Worm (Caenorhabditis elegans) whole organism, L4 larva: ENCODE data around the gene cest-4.

Experiments
- D1046.2 ChIP-seq: fragments of 200-800 bp; sonication (Bioruptor generic); IDR thresholded peaks from 2 replicates; pipeline ENCODE4 v1.3.6; 2022; ENCODE audit warnings: missing genetic modification characterization, missing compliant biosample characterization
- F26F4.8 ChIP-seq: fragments of 200-800 bp; sonication (Bioruptor generic); conservative IDR thresholded peaks from 2 replicates; pipeline ENCODE4 v1.3.6; 2022; ENCODE audit warnings: missing genetic modification characterization, missing compliant biosample characterization
- F44E2.7 ChIP-seq: fragments of 200-800 bp; sonication (Bioruptor generic); IDR thresholded peaks from 2 replicates; pipeline ENCODE4 v2.1.2; 2022; ENCODE audit warnings: missing genetic modification characterization, missing compliant biosample characterization
- R02D3.7 ChIP-seq: fragments of 150-350 bp; sonication (generic microtip); optimal IDR thresholded peaks from 3 replicates; lab custom pipeline; 2014; ENCODE audit warnings: missing biosample characterization, missing genetic modification characterization
- T20F7.1 ChIP-seq: fragments of 200-800 bp; sonication (Bioruptor generic); optimal IDR thresholded peaks from 2 replicates; lab custom pipeline; 2018; ENCODE audit warnings: mild to moderate bottlenecking, missing genetic modification characterization, missing compliant biosample characterization
- T26A8.4 ChIP-seq: fragments of 200-800 bp; sonication (Bioruptor generic); IDR thresholded peaks from 2 replicates; pipeline ENCODE4 v1.3.6; 2022; ENCODE audit warnings: missing genetic modification characterization, missing compliant biosample characterization
- Y105C5A.15 ChIP-seq: fragments of 200-800 bp; sonication (Bioruptor generic); IDR thresholded peaks from 2 replicates; pipeline ENCODE4 v1.3.6; 2022; ENCODE audit warnings: missing genetic modification characterization, missing compliant biosample characterization
- Y5F2A.4 ChIP-seq: fragments of 200-800 bp; sonication (Bioruptor generic); optimal IDR thresholded peaks from 2 replicates; lab custom pipeline; 2018; ENCODE audit warnings: mild to moderate bottlenecking, missing genetic modification characterization, missing compliant biosample characterization
- Y75B8A.6 ChIP-seq: fragments of 200-800 bp; sonication (Bioruptor generic); IDR thresholded peaks from 2 replicates; pipeline ENCODE4 v1.3.6; 2022; ENCODE audit warnings: missing genetic modification reagents, missing genetic modification characterization, missing compliant biosample characterization
- ZK546.5 ChIP-seq, 2 experiments: sonication (generic microtip); optimal IDR thresholded peaks; 2 replicates each; lab custom pipeline; 2017; ENCODE audit warnings: missing biosample characterization in 2 of 2, missing genetic modification characterization in 2 of 2
- ama-1 ChIP-seq: fragments of 150-350 bp; optimal IDR thresholded peaks from 2 replicates; lab custom pipeline; 2014; ENCODE audit warnings: inconsistent platforms, mixed read lengths
- arid-1 ChIP-seq: fragments of 200-800 bp; sonication (Bioruptor generic); conservative IDR thresholded peaks from 2 replicates; pipeline ENCODE4 v1.3.6; 2022; ENCODE audit warnings: missing genetic modification reagents, missing genetic modification characterization, missing compliant biosample characterization
- ceh-20 ChIP-seq: fragments of 200-800 bp; sonication (Bioruptor generic); IDR thresholded peaks from 2 replicates; pipeline ENCODE4 v1.3.6; 2022; ENCODE audit warnings: missing genetic modification reagents, missing genetic modification characterization, missing compliant biosample characterization
- ceh-32 ChIP-seq: sonication (generic microtip); optimal IDR thresholded peaks from 2 replicates; lab custom pipeline; 2016; ENCODE audit warnings: mild to moderate bottlenecking, missing genetic modification characterization, missing compliant biosample characterization; ENCODE audit not compliant: poor library complexity
- ceh-44 ChIP-seq: fragments of 200-800 bp; sonication (Bioruptor generic); IDR thresholded peaks from 2 replicates; pipeline ENCODE4 v1.3.6; 2022; ENCODE audit warnings: missing genetic modification reagents, missing genetic modification characterization, missing compliant biosample characterization
- ceh-62 ChIP-seq: sonication (generic microtip); optimal IDR thresholded peaks from 2 replicates; lab custom pipeline; 2017; ENCODE audit warnings: missing biosample characterization, missing genetic modification characterization
- ceh-82 ChIP-seq: sonication (generic microtip); optimal IDR thresholded peaks from 2 replicates; lab custom pipeline; 2017; ENCODE audit warnings: missing biosample characterization, missing genetic modification characterization
- daf-16 ChIP-seq, 3 experiments: sonication (generic microtip); optimal IDR thresholded peaks; 2 replicates each; lab custom pipeline; 2016 to 2017; ENCODE audit warnings: missing genetic modification characterization in 3 of 3, missing genetic modification reagents in 3 of 3, mild to moderate bottlenecking in 2 of 3, missing compliant biosample characterization in 2 of 3, missing biosample characterization in 1 of 3, moderate library complexity in 1 of 3
- daf-19 ChIP-seq: fragments of 200-800 bp; sonication (Bioruptor generic); conservative IDR thresholded peaks from 2 replicates; pipeline ENCODE4 v1.3.6; 2022; ENCODE audit warnings: missing genetic modification characterization, missing compliant biosample characterization
- daf-8 ChIP-seq: fragments of 200-800 bp; sonication (Bioruptor generic); IDR thresholded peaks from 2 replicates; pipeline ENCODE4 v1.3.6; 2022; ENCODE audit warnings: missing genetic modification characterization, missing compliant biosample characterization
- dpl-1 ChIP-seq: fragments of 150-350 bp; optimal IDR thresholded peaks from 2 replicates; lab custom pipeline; 2014; ENCODE audit warnings: missing biosample characterization, missing genetic modification reagents, missing genetic modification characterization
- egl-43 ChIP-seq: fragments of 200-800 bp; sonication (Bioruptor generic); IDR thresholded peaks from 2 replicates; pipeline ENCODE4 v1.3.6; 2022; ENCODE audit warnings: missing genetic modification reagents, missing genetic modification characterization, missing compliant biosample characterization
- hlh-11 ChIP-seq: fragments of 200-800 bp; sonication (Bioruptor generic); optimal IDR thresholded peaks from 2 replicates; lab custom pipeline; 2018; ENCODE audit warnings: mild to moderate bottlenecking, missing genetic modification characterization, missing compliant biosample characterization
- jun-1 ChIP-seq: fragments of 150-350 bp; optimal IDR thresholded peaks from 2 replicates; lab custom pipeline; 2014; ENCODE audit warnings: missing biosample characterization, missing genetic modification reagents, missing genetic modification characterization
- lin-13 ChIP-seq: fragments of 150-350 bp; optimal IDR thresholded peaks from 2 replicates; lab custom pipeline; 2014; ENCODE audit warnings: missing biosample characterization, missing genetic modification reagents, missing genetic modification characterization
- lsy-2 ChIP-seq, 2 experiments: fragments of 150-350 bp in 1 of 2; sonication (generic microtip) in 1 of 2; optimal IDR thresholded peaks; 2 replicates each; lab custom pipeline; 2014 to 2017; ENCODE audit warnings: missing biosample characterization in 2 of 2, missing genetic modification characterization in 2 of 2
- madf-9 ChIP-seq: fragments of 200-800 bp; sonication (Bioruptor generic); conservative IDR thresholded peaks from 2 replicates; pipeline ENCODE4 v1.3.6; 2022; ENCODE audit warnings: missing genetic modification reagents, missing genetic modification characterization, missing compliant biosample characterization
- mdl-1 ChIP-seq, 2 experiments: fragments of 150-350 bp in 1 of 2; sonication (generic microtip) in 1 of 2; optimal IDR thresholded peaks; 2 replicates each; lab custom pipeline; 2014 to 2017; ENCODE audit warnings: missing biosample characterization in 2 of 2, missing genetic modification characterization in 2 of 2
- mes-2 ChIP-seq: sonication (generic microtip); optimal IDR thresholded peaks from 2 replicates; lab custom pipeline; 2016; ENCODE audit warnings: missing genotype, mild to moderate bottlenecking, missing genetic modification characterization, missing compliant biosample characterization; ENCODE audit not compliant: poor library complexity, severe bottlenecking
- mxl-2 ChIP-seq: fragments of 200-800 bp; sonication (Bioruptor generic); conservative IDR thresholded peaks from 2 replicates; pipeline ENCODE4 v1.3.6; 2022; ENCODE audit warnings: missing genetic modification reagents, missing genetic modification characterization, missing compliant biosample characterization
- mxl-3 ChIP-seq: fragments of 200-800 bp; sonication (Bioruptor generic); optimal IDR thresholded peaks from 2 replicates; lab custom pipeline; 2018; ENCODE audit warnings: mild to moderate bottlenecking, missing genetic modification characterization, missing compliant biosample characterization
- nhr-10 ChIP-seq: fragments of 150-350 bp; optimal IDR thresholded peaks from 2 replicates; lab custom pipeline; 2014; ENCODE audit warnings: missing biosample characterization, missing genetic modification characterization
- nhr-25 ChIP-seq: sonication (generic microtip); optimal IDR thresholded peaks from 2 replicates; lab custom pipeline; 2017; ENCODE audit warnings: missing genetic modification characterization, mild to moderate bottlenecking, missing compliant biosample characterization, antibody characterized with exemption, moderate library complexity, borderline replicate concordance; ENCODE audit not compliant: insufficient read depth
- nhr-42 ChIP-seq: fragments of 200-800 bp; sonication (Bioruptor generic); IDR thresholded peaks from 2 replicates; pipeline ENCODE4 v1.3.6; 2022; ENCODE audit warnings: missing genetic modification characterization, missing compliant biosample characterization
- nhr-48 ChIP-seq: sonication (generic microtip); optimal IDR thresholded peaks from 2 replicates; lab custom pipeline; 2016; ENCODE audit warnings: mild to moderate bottlenecking, missing genetic modification characterization, missing compliant biosample characterization
- pha-4 ChIP-seq, 2 experiments: fragments of 150-350 bp in 1 of 2; fragments of 200-800 bp in 1 of 2; sonication (Bioruptor generic) in 1 of 2; IDR thresholded peaks in 1 of 2; optimal IDR thresholded peaks in 1 of 2; 2 replicates each; pipeline versions ENCODE4 v1.3.6 to Lab custom; 2014 to 2022; ENCODE audit warnings: missing genetic modification characterization in 2 of 2, missing genetic modification reagents in 2 of 2, missing biosample characterization in 1 of 2, missing compliant biosample characterization in 1 of 2
- php-3 ChIP-seq: fragments of 200-800 bp; sonication (Bioruptor generic); IDR thresholded peaks from 2 replicates; pipeline ENCODE4 v1.3.6; 2022; ENCODE audit warnings: missing genetic modification reagents, missing genetic modification characterization, missing compliant biosample characterization
- rbr-2 ChIP-seq: sonication (generic microtip); optimal IDR thresholded peaks from 2 replicates; lab custom pipeline; 2016; ENCODE audit warnings: missing genotype, missing genetic modification characterization, missing compliant biosample characterization
- sdz-12 ChIP-seq: fragments of 200-800 bp; sonication (Bioruptor generic); optimal IDR thresholded peaks from 2 replicates; lab custom pipeline; 2018; ENCODE audit warnings: mild to moderate bottlenecking, missing genetic modification characterization, missing compliant biosample characterization
- snpc-1.2 ChIP-seq: fragments of 200-800 bp; sonication (Bioruptor generic); IDR thresholded peaks from 2 replicates; pipeline ENCODE4 v1.3.6; 2022; ENCODE audit warnings: missing genetic modification reagents, missing genetic modification characterization, missing compliant biosample characterization
- spr-3 ChIP-seq: fragments of 200-800 bp; sonication (Bioruptor generic); optimal IDR thresholded peaks from 2 replicates; lab custom pipeline; 2018; ENCODE audit warnings: mild to moderate bottlenecking, missing genetic modification characterization, missing compliant biosample characterization
- unc-62 ChIP-seq, 3 experiments: fragments of 150-350 bp in 1 of 3; sonication (generic microtip); optimal IDR thresholded peaks in 2 of 3; peaks in 1 of 3; 1 replicate in 1 of 3; 2 replicates in 2 of 3; lab custom pipeline; 2014 to 2017; ENCODE audit warnings: missing biosample characterization in 3 of 3, missing genetic modification characterization in 3 of 3, missing genetic modification reagents in 3 of 3, missing genotype in 1 of 3
- vab-7 ChIP-seq: fragments of 200-800 bp; sonication (Bioruptor generic); IDR thresholded peaks from 2 replicates; pipeline ENCODE4 v1.3.6; 2022; ENCODE audit warnings: missing genetic modification reagents, missing genetic modification characterization, missing compliant biosample characterization
- zag-1 ChIP-seq: fragments of 150-350 bp; optimal IDR thresholded peaks from 2 replicates; lab custom pipeline; 2014; ENCODE audit warnings: missing biosample characterization, missing genetic modification characterization
- zip-11 ChIP-seq: fragments of 200-800 bp; sonication (Bioruptor generic); IDR thresholded peaks from 2 replicates; pipeline ENCODE4 v1.3.6; 2022; ENCODE audit warnings: missing genetic modification characterization, missing compliant biosample characterization
- zip-2 ChIP-seq: fragments of 150-350 bp; optimal IDR thresholded peaks from 2 replicates; lab custom pipeline; 2014; ENCODE audit warnings: missing biosample characterization, missing genetic modification characterization

Gene cest-4

ce11 chrIV:6789950-6790349 lies 12.2 kb downstream of the cest-4 start:
- TF ChIP-seq lsy-2 (tag; optimal IDR thresholded peaks at IDR 0.05; lab: Kevin White, UChicago): peak in 1 of 2 experiments; percentile 7
- no peak for TF ChIP-seq pha-4 (GFP tag; IDR thresholded peaks at IDR 0.05; lab: Robert Waterston, UW)
- no peak for TF ChIP-seq pha-4 (tag; optimal IDR thresholded peaks at IDR 0.05; lab: Kevin White, UChicago)
- peak; percentile 64; the same call in 1 of the 2 replicates for TF ChIP-seq snpc-1.2 (GFP tag; lab: Robert Waterston, UW)
- no peak for TF ChIP-seq Y75B8A.6 (GFP tag; lab: Robert Waterston, UW)
- TF ChIP-seq ama-1: no peak
- TF ChIP-seq spr-3 (GFP tag; lab: Kevin White, UChicago): no peak
- no peak for TF ChIP-seq zag-1 (tag; lab: Kevin White, UChicago)

- TF ChIP-seq ceh-82 (no peak), zip-2 (tag; lab: Kevin White, UChicago) (no peak), T20F7.1 (GFP tag; lab: Kevin White, UChicago) (peak; percentile 40), zip-11 (GFP tag; lab: Robert Waterston, UW) (no peak), Y75B8A.6 (GFP tag; lab: Robert Waterston, UW) (no peak), nhr-25 (tag; lab: Kevin White, UChicago) (peak; percentile 22), pha-4 (GFP tag; IDR thresholded peaks at IDR 0.05; lab: Robert Waterston, UW) (peak; percentile 64), pha-4 (tag; optimal IDR thresholded peaks at IDR 0.05; lab: Kevin White, UChicago) (peak; percentile 62), F44E2.7 (no peak), mdl-1 (tag; optimal IDR thresholded peaks at IDR 0.05; lab: Kevin White, UChicago) (peak in 1 of 2 experiments; percentile 27), mes-2 (peak; percentile 68), ZK546.5 (tag; optimal IDR thresholded peaks at IDR 0.05; lab: Kevin White, UChicago) (no peak), ceh-62 (tag; lab: Kevin White, UChicago) (no peak), daf-16 (GFP tag; optimal IDR thresholded peaks at IDR 0.05; lab: Kevin White, UChicago) (peak in 1 of 2 experiments; percentile 16), daf-16 (tag; optimal IDR thresholded peaks at IDR 0.05; lab: Kevin White, UChicago) (peak; percentile 66), lsy-2 (tag; optimal IDR thresholded peaks at IDR 0.05; lab: Kevin White, UChicago) (peak in 1 of 2 experiments; percentile 76), lin-13 (GFP tag; lab: Kevin White, UChicago) (peak; percentile 37), nhr-10 (no peak), rbr-2 (tag; lab: Kevin White, UChicago) (peak; percentile 77), jun-1 (tag; lab: Kevin White, UChicago) (no peak), ceh-32 (tag; lab: Kevin White, UChicago) (no peak), ceh-44 (no peak), sdz-12 (no peak), ceh-20 (peak; percentile 54; the same call in 1 of the 2 replicates), vab-7 (no peak), arid-1 (GFP tag; lab: Robert Waterston, UW) (peak; percentile 49; the same call in 1 of the 2 replicates), nhr-42 (GFP tag; lab: Robert Waterston, UW) (no peak), Y105C5A.15 (no peak), daf-8 (GFP tag; lab: Robert Waterston, UW) (no peak), Y5F2A.4 (no peak), php-3 (GFP tag; lab: Robert Waterston, UW) (no peak), D1046.2 (GFP tag; lab: Robert Waterston, UW) (no peak), hlh-11 (tag; lab: Kevin White, UChicago) (peak; percentile 90), egl-43 (0 out of 2 replicates have a peak, but pooled peaks have one; percentile 64), madf-9 (no peak), nhr-48 (tag; lab: Kevin White, UChicago) (peak; percentile 49), F26F4.8 (GFP tag; lab: Robert Waterston, UW) (no peak), dpl-1 (peak; percentile 49), unc-62 (GFP tag; optimal IDR thresholded peaks at IDR 0.05 in 1 of 2; lab: Kevin White, UChicago) (no peak), unc-62 (tag; optimal IDR thresholded peaks at IDR 0.05; lab: Kevin White, UChicago) (no peak), daf-19 (no peak), mxl-2 (GFP tag; lab: Robert Waterston, UW) (no peak), R02D3.7 (tag; lab: Kevin White, UChicago) (no peak), mxl-3 (peak; percentile 40), zag-1 (tag; lab: Kevin White, UChicago) (no peak), T26A8.4 (GFP tag; lab: Robert Waterston, UW) (peak; percentile 59)
These were observed 16.3 kb downstream of the cest-4 start for ce11 chrIV:6785873-6786272.
